Worm (Caenorhabditis elegans) whole organism, midembryonic: ENCODE data around the gene sri-9.

Experiments
- cog-1 ChIP-seq: sonication (generic microtip); optimal IDR thresholded peaks from 2 replicates; lab custom pipeline; 2016; ENCODE audit warnings: missing genetic modification characterization, missing compliant biosample characterization
- med-1 ChIP-seq: sonication (generic microtip); optimal IDR thresholded peaks from 2 replicates; lab custom pipeline; 2017; ENCODE audit warnings: missing genetic modification characterization, mild to moderate bottlenecking, missing compliant biosample characterization, antibody characterized with exemption, missing genetic modification reagents; ENCODE audit not compliant: insufficient read depth
- ref-1 ChIP-seq: fragments of 200-800 bp; sonication (Bioruptor generic); conservative IDR thresholded peaks from 2 replicates; pipeline ENCODE4 v1.3.6; 2022; ENCODE audit warnings: missing genetic modification reagents, missing genetic modification characterization, missing compliant biosample characterization

- no peak for TF ChIP-seq cog-1 (tag; lab: Kevin White, UChicago)
- TF ChIP-seq ref-1 (GFP tag; lab: Robert Waterston, UW) = no peak
- no peak for TF ChIP-seq med-1 (GFP tag; lab: Kevin White, UChicago)
These were observed 35.6 kb upstream of the sri-9 start, which contains the start of gene efl-1 for ce11 chrV:16965655-16966054.
